Fruit fly (Drosophila melanogaster): ENCODE results near the gene CG31220.

CG31220 gene

DNA sequence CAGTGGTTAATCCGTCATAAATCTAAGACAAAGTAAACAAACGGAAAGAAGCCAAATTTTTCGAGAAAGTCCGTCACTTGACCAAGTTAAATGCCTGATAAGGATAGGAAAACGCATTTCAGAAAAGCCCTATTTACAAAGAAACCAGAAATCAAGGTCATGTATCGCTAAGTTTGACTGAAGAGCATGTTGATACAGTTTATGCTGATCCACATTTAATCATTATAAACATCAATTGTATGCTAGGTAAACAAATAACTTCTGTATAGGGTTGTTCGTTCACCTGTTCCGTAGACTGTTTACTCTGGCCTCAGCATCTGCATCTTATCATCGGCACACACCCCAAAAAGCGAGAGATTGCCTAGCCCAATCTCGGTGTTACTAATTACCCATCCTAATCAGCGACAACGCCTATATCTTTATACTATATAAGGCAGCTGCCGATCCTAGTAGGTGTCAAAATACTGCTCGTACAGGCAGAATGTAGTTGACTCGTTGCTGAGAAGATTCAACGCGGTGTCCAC, 35.3 kb upstream of the CG31220 start, which contains the start of gene CG16727 (continued):
- TF ChIP-seq CG8359 (GFP tag; optimal IDR thresholded peaks at IDR 0.05; ENCODE audit: borderline replicate concordance), result no peak
- TF ChIP-seq croc (GFP tag; conservative IDR thresholded peaks at IDR 0.05), result no peak
- TF ChIP-seq oc (tag; optimal IDR thresholded peaks at IDR 0.05), result no peak
- no peak for TF ChIP-seq CG4360 (GFP tag; IDR thresholded peaks at IDR 0.05)
- 0 out of 3 replicates have a peak, but pooled peaks have one; percentile 20 for TF ChIP-seq CG3726 (GFP tag; IDR thresholded peaks at IDR 0.05)
- TF ChIP-seq CG15011 (GFP tag; optimal IDR thresholded peaks at IDR 0.05), result peak; percentile 12
- TF ChIP-seq cas (GFP tag; IDR thresholded peaks at IDR 0.05), result no peak
- no peak for TF ChIP-seq wek (GFP tag; optimal IDR thresholded peaks at IDR 0.05)
- no peak for TF ChIP-seq CG10979 (tag; optimal IDR thresholded peaks at IDR 0.05)
- TF ChIP-seq CG3281 (GFP tag; optimal IDR thresholded peaks at IDR 0.05), result peak; percentile 52
- peak; percentile 11 for TF ChIP-seq org-1 (GFP tag; optimal IDR thresholded peaks at IDR 0.05)
- no peak for TF ChIP-seq chn (GFP tag; optimal IDR thresholded peaks at IDR 0.05)
- TF ChIP-seq CG18011 (GFP tag; optimal IDR thresholded peaks at IDR 0.05), result no peak
- no peak for TF ChIP-seq Gsc (GFP tag; IDR thresholded peaks at IDR 0.05)
- no peak for TF ChIP-seq repo (GFP tag; optimal IDR thresholded peaks at IDR 0.05)
- no peak for TF ChIP-seq caup (GFP tag; optimal IDR thresholded peaks at IDR 0.05; ENCODE audit: severe bottlenecking)
- TF ChIP-seq CG8944 (GFP tag; optimal IDR thresholded peaks at IDR 0.05), result no peak
- TF ChIP-seq CG12391 (tag; optimal IDR thresholded peaks at IDR 0.05), result no peak
- TF ChIP-seq Blimp-1 (GFP tag; optimal IDR thresholded peaks at IDR 0.05), result peak; percentile 21
- no peak for TF ChIP-seq so (GFP tag; IDR thresholded peaks at IDR 0.05)
- no peak for TF ChIP-seq CG1529 (GFP tag; optimal IDR thresholded peaks at IDR 0.05)
- no peak for TF ChIP-seq CG18262 (tag; optimal IDR thresholded peaks at IDR 0.05)
- peak; percentile 17 for TF ChIP-seq CrebB (tag; optimal IDR thresholded peaks at IDR 0.05)
- no peak for TF ChIP-seq dati (GFP tag; IDR thresholded peaks at IDR 0.05)
- TF ChIP-seq CG31224 (GFP tag; IDR thresholded peaks at IDR 0.05), result no peak
- TF ChIP-seq tup (GFP tag; optimal IDR thresholded peaks at IDR 0.05), result no peak
- TF ChIP-seq CG6791 (GFP tag; IDR thresholded peaks at IDR 0.05; ENCODE audit: partially characterized antibody), result no peak
- no peak for TF ChIP-seq CG1792 (GFP tag; optimal IDR thresholded peaks at IDR 0.05)
- TF ChIP-seq Dfd (GFP tag; optimal IDR thresholded peaks at IDR 0.05), result no peak
- no peak for TF ChIP-seq CG13894 (tag; optimal IDR thresholded peaks at IDR 0.05)
- no peak for TF ChIP-seq CG3163 (GFP tag; optimal IDR thresholded peaks at IDR 0.05)
- TF ChIP-seq Trl (optimal IDR thresholded peaks at IDR 0.05), result no peak
- no peak for TF ChIP-seq Trl (GFP tag; optimal IDR thresholded peaks at IDR 0.05)
- no peak for TF ChIP-seq row (GFP tag; IDR thresholded peaks at IDR 0.05)
- TF ChIP-seq Ptx1 (GFP tag; IDR thresholded peaks at IDR 0.05), result no peak
- no peak for TF ChIP-seq CG3847 (GFP tag; IDR thresholded peaks at IDR 0.05)
- no peak for TF ChIP-seq vnd (GFP tag; IDR thresholded peaks at IDR 0.05; ENCODE audit: partially characterized antibody)
- no peak for TF ChIP-seq Dip2 (GFP tag; IDR thresholded peaks at IDR 0.05)
- TF ChIP-seq emc (GFP tag; optimal IDR thresholded peaks at IDR 0.05), result no peak
- TF ChIP-seq fd64A (GFP tag; optimal IDR thresholded peaks at IDR 0.05), result no peak
- TF ChIP-seq Neu2 (GFP tag; optimal IDR thresholded peaks at IDR 0.05; ENCODE audit: borderline replicate concordance), result no peak
- no peak for TF ChIP-seq Bteb2 (GFP tag; optimal IDR thresholded peaks at IDR 0.05)
- TF ChIP-seq CG2202 (tag; optimal IDR thresholded peaks at IDR 0.05), result no peak
- TF ChIP-seq grn (GFP tag; optimal IDR thresholded peaks at IDR 0.05), result no peak
- no peak for TF ChIP-seq vfl (GFP tag; optimal IDR thresholded peaks at IDR 0.05)
- TF ChIP-seq CG2129 (GFP tag; IDR thresholded peaks at IDR 0.05; ENCODE audit: partially characterized antibody), result no peak
- TF ChIP-seq tgo (GFP tag; IDR thresholded peaks at IDR 0.05), result no peak
- TF ChIP-seq CG16813 (GFP tag; IDR thresholded peaks at IDR 0.05; ENCODE audit: partially characterized antibody), result no peak
- peak; percentile 30 for TF ChIP-seq BtbVII (GFP tag; optimal IDR thresholded peaks at IDR 0.05)
- TF ChIP-seq sr (GFP tag; IDR thresholded peaks at IDR 0.05), result no peak
- TF ChIP-seq CG17328 (GFP tag; IDR thresholded peaks at IDR 0.05), result no peak
- TF ChIP-seq chif (GFP tag; optimal IDR thresholded peaks at IDR 0.05), result no peak
